Worm (Caenorhabditis elegans) whole organism, mixed stage, embryonic: ENCODE data around the gene R04B5.6.

Experiments used
- blmp-1 ChIP-seq: fragments of 150-350 bp; optimal IDR thresholded peaks from 2 replicates; lab custom pipeline; 2014; ENCODE audit warnings: missing biosample characterization, missing genetic modification characterization
- ceh-83 ChIP-seq: fragments of 200-800 bp; sonication (Bioruptor generic); optimal IDR thresholded peaks from 2 replicates; lab custom pipeline; 2018; ENCODE audit warnings: mild to moderate bottlenecking, missing genetic modification characterization, missing compliant biosample characterization
- elt-1 ChIP-seq: sonication (generic microtip); optimal IDR thresholded peaks from 2 replicates; lab custom pipeline; 2017; ENCODE audit warnings: missing genetic modification characterization, mild to moderate bottlenecking, missing compliant biosample characterization, antibody characterized with exemption, moderate library complexity, borderline replicate concordance; ENCODE audit not compliant: insufficient read depth
- elt-3 ChIP-seq: fragments of 150-350 bp; optimal IDR thresholded peaks from 2 replicates; lab custom pipeline; 2014; ENCODE audit warnings: missing biosample characterization, missing genetic modification characterization
- nhr-12 ChIP-seq: fragments of 150-350 bp; optimal IDR thresholded peaks from 2 replicates; lab custom pipeline; 2014; ENCODE audit warnings: missing biosample characterization, missing genetic modification characterization
- nhr-2 ChIP-seq: fragments of 150-350 bp; optimal IDR thresholded peaks from 2 replicates; lab custom pipeline; 2014; ENCODE audit warnings: missing biosample characterization, missing genetic modification characterization
- pha-4 ChIP-seq: fragments of 150-350 bp; optimal IDR thresholded peaks from 2 replicates; lab custom pipeline; 2018; ENCODE audit warnings: missing biosample characterization, missing genetic modification reagents, missing genetic modification characterization
- snpc-4 ChIP-seq: fragments of 150-350 bp; optimal IDR thresholded peaks from 2 replicates; lab custom pipeline; 2014; ENCODE audit warnings: missing biosample characterization, missing genetic modification characterization
- sptf-1 ChIP-seq: sonication (generic microtip); optimal IDR thresholded peaks from 2 replicates; lab custom pipeline; 2017; ENCODE audit warnings: mild to moderate bottlenecking, missing genetic modification characterization, moderate library complexity, missing compliant biosample characterization
- unc-39 ChIP-seq: fragments of 150-350 bp; optimal IDR thresholded peaks from 2 replicates; lab custom pipeline; 2014; ENCODE audit warnings: missing biosample characterization, missing genetic modification characterization
- unc-62 ChIP-seq: fragments of 150-350 bp; optimal IDR thresholded peaks from 2 replicates; lab custom pipeline; 2014; ENCODE audit warnings: missing biosample characterization, missing genetic modification reagents, missing genetic modification characterization
- ztf-11 ChIP-seq: fragments of 150-350 bp; optimal IDR thresholded peaks from 2 replicates; lab custom pipeline; 2014; ENCODE audit warnings: missing biosample characterization, missing genetic modification characterization

- TF ChIP-seq unc-62 (GFP tag; lab: Kevin White, UChicago): no peak
- no peak for TF ChIP-seq snpc-4 (tag; lab: Kevin White, UChicago)
- no peak for TF ChIP-seq elt-1 (tag; lab: Kevin White, UChicago)
- no peak for TF ChIP-seq unc-39 (tag; lab: Kevin White, UChicago)
- no peak for TF ChIP-seq ceh-83 (GFP tag; lab: Kevin White, UChicago)
- no peak for TF ChIP-seq ztf-11 (tag; lab: Kevin White, UChicago)
- TF ChIP-seq blmp-1 (tag; lab: Kevin White, UChicago): no peak
- no peak for TF ChIP-seq elt-3
- no peak for TF ChIP-seq nhr-2 (tag; lab: Kevin White, UChicago)
- no peak for TF ChIP-seq pha-4 (tag; lab: Kevin White, UChicago)
- TF ChIP-seq nhr-12 (tag; lab: Kevin White, UChicago): no peak
- TF ChIP-seq sptf-1 (tag; lab: Kevin White, UChicago): no peak
Measured at ce11 chrV:10101916-10102315, 17.0 kb downstream of the R04B5.6 start, which contains the start of gene C08B6.14.
